Worm (Caenorhabditis elegans) whole organism, L1 larva: ENCODE measurements around the gene K02E7.7.

Source experiments
- blmp-1 ChIP-seq: fragments of 150-350 bp; optimal IDR thresholded peaks from 2 replicates; lab custom pipeline; 2014; ENCODE audit warnings: missing biosample characterization, missing genetic modification characterization
- ces-1 ChIP-seq: fragments of 150-350 bp; optimal IDR thresholded peaks from 2 replicates; lab custom pipeline; 2014; ENCODE audit warnings: missing biosample characterization, missing genetic modification reagents, missing genetic modification characterization
- fkh-4 ChIP-seq: sonication (generic microtip); optimal IDR thresholded peaks from 2 replicates; lab custom pipeline; 2016; ENCODE audit warnings: missing compliant biosample characterization, missing genetic modification characterization, borderline replicate concordance
- lin-15B ChIP-seq: fragments of 150-350 bp; sonication (generic microtip); optimal IDR thresholded peaks from 3 replicates; lab custom pipeline; 2014; ENCODE audit warnings: missing biosample characterization, missing genetic modification characterization
- lin-39 ChIP-seq: fragments of 150-350 bp; optimal IDR thresholded peaks from 2 replicates; lab custom pipeline; 2014; ENCODE audit warnings: missing biosample characterization, missing genetic modification reagents, missing genetic modification characterization
- nhr-77 ChIP-seq: fragments of 150-350 bp; optimal IDR thresholded peaks from 2 replicates; lab custom pipeline; 2014; ENCODE audit warnings: missing biosample characterization, missing genetic modification characterization
- ztf-4 ChIP-seq: fragments of 150-350 bp; optimal IDR thresholded peaks from 2 replicates; lab custom pipeline; 2014; ENCODE audit warnings: missing biosample characterization, missing genetic modification characterization

DNA sequence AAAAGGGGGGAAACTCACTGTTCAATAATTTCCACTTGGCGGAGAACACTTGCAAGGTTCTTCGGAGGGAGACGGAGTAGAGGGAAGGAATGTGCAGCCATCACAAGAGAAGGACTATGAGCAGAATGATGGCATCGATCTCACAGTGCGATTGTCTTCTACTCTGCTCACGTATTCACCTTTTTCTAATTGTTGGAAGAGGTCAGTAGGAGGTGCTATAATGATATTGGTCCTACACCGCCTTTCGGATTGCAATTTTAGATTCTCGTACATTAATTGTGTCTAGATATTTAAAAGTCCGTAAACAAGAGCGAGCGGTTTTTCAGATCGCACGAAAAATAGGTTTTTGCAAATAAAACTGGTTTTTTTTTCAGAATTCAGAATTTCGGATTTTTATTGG, 14.4 kb upstream of the K02E7.7 start, which contains the start of gene fbxb-39:
- TF ChIP-seq nhr-77 (tag; lab: Kevin White, UChicago) (no peak), blmp-1 (no peak), fkh-4 (tag; lab: Kevin White, UChicago) (no peak), ces-1 (no peak), ztf-4 (no peak), lin-39 (no peak), lin-15B (tag; lab: Kevin White, UChicago) (no peak)
